Worm (Caenorhabditis elegans) whole organism, midembryonic: ENCODE results near the gene F01D5.7.

ENCODE experiments used
- T22C8.4 ChIP-seq: fragments of 200-800 bp; sonication (Bioruptor generic); IDR thresholded peaks from 2 replicates; pipeline ENCODE4 v1.3.6; 2022; ENCODE audit warnings: missing genetic modification characterization, missing compliant biosample characterization
- cog-1 ChIP-seq: sonication (generic microtip); optimal IDR thresholded peaks from 2 replicates; lab custom pipeline; 2016; ENCODE audit warnings: missing genetic modification characterization, missing compliant biosample characterization
- flt-1 ChIP-seq: fragments of 200-800 bp; sonication (Bioruptor generic); IDR thresholded peaks from 2 replicates; pipeline ENCODE4 v1.3.6; 2022; ENCODE audit warnings: missing genetic modification characterization, missing compliant biosample characterization
- klf-2 ChIP-seq: fragments of 200-800 bp; sonication (Bioruptor generic); conservative IDR thresholded peaks from 2 replicates; pipeline ENCODE4 v1.3.6; 2022; ENCODE audit warnings: missing genetic modification reagents, missing genetic modification characterization, missing compliant biosample characterization
- med-1 ChIP-seq: sonication (generic microtip); optimal IDR thresholded peaks from 2 replicates; lab custom pipeline; 2017; ENCODE audit warnings: missing genetic modification characterization, mild to moderate bottlenecking, missing compliant biosample characterization, antibody characterized with exemption, missing genetic modification reagents; ENCODE audit not compliant: insufficient read depth
- tab-1 ChIP-seq: fragments of 200-800 bp; sonication (Bioruptor generic); IDR thresholded peaks from 2 replicates; pipeline ENCODE4 v1.3.6; 2022; ENCODE audit warnings: missing genetic modification characterization, missing compliant biosample characterization
- ztf-23 ChIP-seq: fragments of 200-800 bp; sonication (Bioruptor generic); IDR thresholded peaks from 2 replicates; pipeline ENCODE4 v1.3.6; 2022; ENCODE audit warnings: missing genetic modification reagents, missing genetic modification characterization, missing compliant biosample characterization
- ztf-29 ChIP-seq: fragments of 200-800 bp; sonication (Bioruptor generic); IDR thresholded peaks from 2 replicates; pipeline ENCODE4 v1.3.6; 2022; ENCODE audit warnings: missing genetic modification reagents, missing genetic modification characterization, missing compliant biosample characterization

DNA sequence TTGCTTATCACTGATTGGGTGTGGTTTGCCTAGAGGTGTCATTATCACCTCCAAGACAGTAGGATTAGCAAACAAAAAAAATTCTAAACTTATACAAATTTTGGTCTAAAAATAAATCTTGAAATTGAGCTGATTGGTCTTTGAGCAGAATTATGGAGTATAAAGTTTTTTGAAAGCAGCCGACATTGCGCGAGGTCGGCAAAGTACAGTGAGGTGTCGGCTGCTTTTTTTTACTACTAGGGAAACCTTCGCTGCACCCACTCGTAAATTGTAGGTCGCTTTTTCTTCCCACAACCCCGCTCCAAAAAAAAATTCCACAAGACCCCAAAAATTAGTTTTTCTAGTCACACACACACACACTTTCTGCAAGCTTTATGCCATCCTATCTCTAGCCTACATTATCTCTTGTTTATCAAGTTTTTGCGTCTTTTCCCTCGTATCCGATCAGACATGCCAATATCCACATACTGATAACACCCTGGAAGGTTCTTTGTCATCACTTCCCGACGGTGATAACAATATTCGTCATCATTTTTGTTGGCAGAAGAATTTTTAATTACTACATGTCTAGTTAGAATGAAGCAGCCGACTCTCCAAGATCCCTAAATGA, 4.5 kb upstream of the F01D5.7 start:
- TF ChIP-seq tab-1 (GFP tag; lab: Robert Waterston, UW): no peak
- no peak for TF ChIP-seq flt-1 (GFP tag; lab: Robert Waterston, UW)
- TF ChIP-seq med-1: no peak
- no peak for TF ChIP-seq cog-1 (tag; lab: Kevin White, UChicago)
- no peak for TF ChIP-seq T22C8.4 (GFP tag; lab: Robert Waterston, UW)
- no peak for TF ChIP-seq ztf-29 (GFP tag; lab: Robert Waterston, UW)
- TF ChIP-seq klf-2 (GFP tag; lab: Robert Waterston, UW): no peak
- TF ChIP-seq ztf-23 (GFP tag; lab: Robert Waterston, UW): no peak
